Fruit fly (Drosophila melanogaster): ENCODE data around the gene CG10631.
A peak's percentile ranks its signal among the peaks of the same experiment; 100 is the strongest.

Gene CG10631

DNA sequence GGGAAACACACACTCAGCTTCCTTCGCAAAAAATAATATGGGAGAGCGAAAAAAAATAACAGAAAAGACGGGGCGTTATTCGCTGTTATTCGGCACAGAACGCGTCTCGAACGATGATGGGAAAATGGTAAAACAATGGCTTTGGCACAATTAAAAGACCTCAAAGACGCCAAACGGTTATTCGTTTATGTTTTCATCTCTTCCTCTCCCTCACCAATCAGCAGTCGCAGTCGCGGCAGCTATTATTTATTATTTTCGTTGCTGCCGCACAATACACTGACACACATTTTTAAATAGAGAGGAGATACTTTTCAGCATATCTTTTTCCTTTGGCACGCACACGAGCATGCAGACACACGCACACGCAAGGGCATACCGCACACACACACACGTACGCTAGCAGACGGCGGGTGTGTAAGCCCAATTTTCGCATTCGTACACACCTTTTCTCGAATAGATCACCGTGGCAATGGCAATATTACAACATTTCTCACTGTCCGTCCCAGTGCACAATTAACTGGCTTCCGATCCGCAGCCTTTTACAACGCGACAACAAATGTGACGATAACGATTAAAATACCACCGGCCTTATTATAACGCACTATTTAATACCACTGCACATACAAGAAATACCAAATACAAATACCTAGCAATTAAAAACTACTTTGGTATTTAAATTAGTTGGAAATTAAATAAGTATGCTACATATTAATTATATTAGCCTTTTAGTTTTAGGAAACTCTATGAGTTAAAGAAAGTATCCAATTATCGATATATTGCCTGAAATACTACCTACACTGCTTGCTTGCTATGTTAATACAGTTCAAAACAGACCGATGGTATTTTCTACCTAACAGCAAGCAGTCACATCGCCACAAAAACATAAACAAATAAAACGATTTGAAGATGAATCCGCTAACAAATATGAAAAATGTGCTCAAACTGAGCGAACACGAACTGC is 34.9 kb upstream of the CG10631 start, which contains the start of the genes CdGAPr and CG10466 (continued):
- TF ChIP-seq caup (GFP tag; optimal IDR thresholded peaks at IDR 0.05; ENCODE audit: severe bottlenecking) (peak; percentile 0), CG2202 (tag; optimal IDR thresholded peaks at IDR 0.05) (no peak), CG13894 (tag; optimal IDR thresholded peaks at IDR 0.05) (no peak), Hr3 (GFP tag; optimal IDR thresholded peaks at IDR 0.05) (peak; percentile 17), prd (optimal IDR thresholded peaks at IDR 0.05) (no peak), prd (GFP tag; IDR thresholded peaks at IDR 0.05) (no peak), salm (tag; optimal IDR thresholded peaks at IDR 0.05) (peak; percentile 7), CG13775 (GFP tag; optimal IDR thresholded peaks at IDR 0.05) (no peak), CG31388 (GFP tag; optimal IDR thresholded peaks at IDR 0.05) (no peak), lola (GFP tag; optimal IDR thresholded peaks at IDR 0.05) (no peak), shn (GFP tag; optimal IDR thresholded peaks at IDR 0.05) (no peak), CG4707 (GFP tag; optimal IDR thresholded peaks at IDR 0.05) (no peak), danr (GFP tag; IDR thresholded peaks at IDR 0.05) (no peak), CG8359 (GFP tag; optimal IDR thresholded peaks at IDR 0.05; ENCODE audit: borderline replicate concordance) (no peak), Side (GFP tag; optimal IDR thresholded peaks at IDR 0.05) (no peak), CTCF (GFP tag; optimal IDR thresholded peaks at IDR 0.05) (no peak), CG3726 (GFP tag; IDR thresholded peaks at IDR 0.05) (no peak), CG12219 (GFP tag; optimal IDR thresholded peaks at IDR 0.05) (no peak), CG7372 (GFP tag; IDR thresholded peaks at IDR 0.05) (no peak), CG31365 (tag; optimal IDR thresholded peaks at IDR 0.05) (peak; percentile 93), CG12769 (tag; optimal IDR thresholded peaks at IDR 0.05) (no peak), usp (GFP tag; optimal IDR thresholded peaks at IDR 0.05) (no peak), CG3407 (GFP tag; optimal IDR thresholded peaks at IDR 0.05) (no peak), CG3847 (GFP tag; IDR thresholded peaks at IDR 0.05) (no peak), sens (GFP tag) (peak; percentile 81), lab (GFP tag; optimal IDR thresholded peaks at IDR 0.05) (peak; percentile 42), row (GFP tag; IDR thresholded peaks at IDR 0.05) (no peak), gem (tag; optimal IDR thresholded peaks at IDR 0.05) (peak; percentile 20), run (tag; optimal IDR thresholded peaks at IDR 0.05) (peak; percentile 15), Six4 (GFP tag; optimal IDR thresholded peaks at IDR 0.05) (no peak), Atf-2 (GFP tag; optimal IDR thresholded peaks at IDR 0.05) (no peak), lbe (GFP tag; optimal IDR thresholded peaks at IDR 0.05) (no peak), CG13287 (GFP tag; IDR thresholded peaks at IDR 0.05; ENCODE audit: partially characterized antibody) (no peak), CG11456 (GFP tag; IDR thresholded peaks at IDR 0.05) (no peak), CG43689 (GFP tag; IDR thresholded peaks at IDR 0.05) (no peak), CG11398 (GFP tag; optimal IDR thresholded peaks at IDR 0.05) (peak; percentile 2), CG1529 (GFP tag; optimal IDR thresholded peaks at IDR 0.05) (no peak), wdn (GFP tag; IDR thresholded peaks at IDR 0.05) (no peak), slp2 (GFP tag; optimal IDR thresholded peaks at IDR 0.05) (no peak), CkIIα-i1 (GFP tag; IDR thresholded peaks at IDR 0.05) (no peak), pnt (GFP tag; optimal IDR thresholded peaks at IDR 0.05) (no peak), eve (GFP tag; optimal IDR thresholded peaks at IDR 0.05) (peak in 1 of 2 experiments; percentile 71), CG4404 (GFP tag; IDR thresholded peaks at IDR 0.05) (no peak), jumu (GFP tag; optimal IDR thresholded peaks at IDR 0.05) (no peak), CG3065 (GFP tag; optimal IDR thresholded peaks at IDR 0.05) (no peak), CG17912 (GFP tag; optimal IDR thresholded peaks at IDR 0.05) (no peak), phol (tag; optimal IDR thresholded peaks at IDR 0.05) (peak; percentile 46), MTF-1 (GFP tag; optimal IDR thresholded peaks at IDR 0.05; ENCODE audit: borderline replicate concordance) (peak; percentile 25), CG32772 (GFP tag; IDR thresholded peaks at IDR 0.05) (no peak), CG17361 (GFP tag; IDR thresholded peaks at IDR 0.05) (peak; percentile 68; the same call in 2 of the 3 replicates)
